Fruit fly (Drosophila melanogaster): ENCODE results near the gene can.

can gene

DNA sequence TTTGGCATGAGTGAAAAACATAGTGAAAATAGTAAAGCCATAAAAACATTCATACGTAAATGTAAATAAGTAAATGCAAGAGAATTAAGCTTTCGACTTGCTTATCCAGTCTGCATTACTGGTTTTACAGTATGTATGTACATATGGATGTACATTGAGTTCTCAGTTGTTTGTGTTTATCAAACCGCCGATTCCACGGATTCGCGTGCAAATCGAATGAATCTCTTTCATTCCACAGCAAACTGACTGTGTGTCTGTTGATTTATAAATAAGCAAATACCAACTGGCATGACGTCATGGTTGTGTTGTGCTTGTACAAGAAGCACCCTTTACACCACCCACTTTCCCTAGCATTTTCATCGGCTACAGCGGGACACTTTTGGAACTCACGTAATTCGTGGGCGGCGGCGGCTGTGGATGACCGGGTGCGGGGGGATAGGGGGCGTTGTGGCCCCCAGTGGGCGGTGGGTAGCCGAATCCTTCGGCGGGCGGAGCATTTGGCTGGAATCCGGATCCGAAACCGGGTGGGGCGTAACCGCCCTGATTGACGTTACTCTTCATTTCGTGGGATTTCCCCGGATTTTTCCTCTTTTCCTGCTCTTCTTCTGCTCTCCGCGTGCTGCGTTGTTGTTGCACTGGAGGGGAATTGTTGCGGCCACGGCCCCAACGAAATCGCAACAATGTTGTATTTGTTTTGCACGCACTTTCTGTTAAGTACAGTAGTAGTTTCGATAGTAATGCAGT, 42.3 kb downstream of the can start (continued):
- TF ChIP-seq Eip75B (GFP tag; optimal IDR thresholded peaks at IDR 0.05) (no peak), CG34406 (GFP tag; optimal IDR thresholded peaks at IDR 0.05) (peak; percentile 4), Ets21C (GFP tag; optimal IDR thresholded peaks at IDR 0.05) (no peak), CG31627 (GFP tag; optimal IDR thresholded peaks at IDR 0.05) (peak; percentile 20), lz (GFP tag; optimal IDR thresholded peaks at IDR 0.05) (peak; percentile 13), CG16779 (tag; optimal IDR thresholded peaks at IDR 0.05) (no peak), Sox15 (GFP tag; optimal IDR thresholded peaks at IDR 0.05) (no peak), Hr38 (GFP tag; optimal IDR thresholded peaks at IDR 0.05) (no peak), Sox102F (GFP tag; optimal IDR thresholded peaks at IDR 0.05) (peak; percentile 55), topi (GFP tag; optimal IDR thresholded peaks at IDR 0.05) (no peak), CG10631 (GFP tag; optimal IDR thresholded peaks at IDR 0.05) (peak; percentile 19), net (GFP tag; optimal IDR thresholded peaks at IDR 0.05) (peak; percentile 2), Sox14 (GFP tag; optimal IDR thresholded peaks at IDR 0.05) (peak; percentile 17), fd59A (GFP tag; optimal IDR thresholded peaks at IDR 0.05) (no peak), CG6854 (GFP tag; optimal IDR thresholded peaks at IDR 0.05) (no peak), Lpt (GFP tag; optimal IDR thresholded peaks at IDR 0.05) (no peak), CG7368 (GFP tag; optimal IDR thresholded peaks at IDR 0.05) (no peak), CG3919 (GFP tag; optimal IDR thresholded peaks at IDR 0.05) (peak; percentile 26), CG6163 (GFP tag; IDR thresholded peaks at IDR 0.05) (no peak), dsx (GFP tag; optimal IDR thresholded peaks at IDR 0.05; ENCODE audit: poor library complexity, severe bottlenecking) (peak; percentile 77), fd85E (GFP tag; optimal IDR thresholded peaks at IDR 0.05) (no peak), CG8632 (GFP tag; optimal IDR thresholded peaks at IDR 0.05) (peak; percentile 0), ss (GFP tag; optimal IDR thresholded peaks at IDR 0.05) (no peak)

DNA sequence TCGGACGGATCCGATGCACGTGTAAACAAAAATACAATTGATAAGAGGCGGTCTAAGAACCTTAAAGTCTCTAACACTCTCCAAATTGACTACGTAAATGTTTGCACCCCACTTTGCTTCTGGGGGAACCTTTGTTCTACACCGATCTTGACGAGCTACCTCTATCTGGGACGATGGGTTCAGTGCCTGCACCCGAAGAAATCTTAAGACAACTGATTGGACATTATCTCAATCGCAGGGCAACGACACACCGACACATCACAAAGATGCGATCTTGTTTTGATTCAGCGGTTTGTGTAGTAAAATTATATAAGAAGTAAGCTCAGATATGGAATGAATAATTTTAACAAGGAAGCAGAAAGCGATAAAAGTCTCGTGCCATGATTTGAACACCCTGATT, 43.5 kb downstream of the can start:
- TF ChIP-seq OdsH (GFP tag; optimal IDR thresholded peaks at IDR 0.05) (no peak), pdm3 (GFP tag; optimal IDR thresholded peaks at IDR 0.05) (no peak), Sox15 (GFP tag; optimal IDR thresholded peaks at IDR 0.05) (no peak), esn (GFP tag; optimal IDR thresholded peaks at IDR 0.05) (no peak), topi (GFP tag; optimal IDR thresholded peaks at IDR 0.05) (no peak), CG9139 (GFP tag; optimal IDR thresholded peaks at IDR 0.05) (no peak), Hr4 (GFP tag; optimal IDR thresholded peaks at IDR 0.05) (no peak), CG6854 (GFP tag; optimal IDR thresholded peaks at IDR 0.05) (no peak), fd59A (GFP tag; optimal IDR thresholded peaks at IDR 0.05) (no peak), Gug (GFP tag; IDR thresholded peaks at IDR 0.05) (no peak), fkh (GFP tag; optimal IDR thresholded peaks at IDR 0.05) (peak; percentile 63), vri (GFP tag; optimal IDR thresholded peaks at IDR 0.05) (peak; percentile 88), CG3919 (GFP tag; optimal IDR thresholded peaks at IDR 0.05) (no peak), CG1621 (tag; optimal IDR thresholded peaks at IDR 0.05) (no peak), CG6808 (GFP tag; optimal IDR thresholded peaks at IDR 0.05) (no peak), svp (GFP tag) (peak; percentile 96), CG11762 (GFP tag; optimal IDR thresholded peaks at IDR 0.05; ENCODE audit: insufficient read depth) (no peak)

DNA sequence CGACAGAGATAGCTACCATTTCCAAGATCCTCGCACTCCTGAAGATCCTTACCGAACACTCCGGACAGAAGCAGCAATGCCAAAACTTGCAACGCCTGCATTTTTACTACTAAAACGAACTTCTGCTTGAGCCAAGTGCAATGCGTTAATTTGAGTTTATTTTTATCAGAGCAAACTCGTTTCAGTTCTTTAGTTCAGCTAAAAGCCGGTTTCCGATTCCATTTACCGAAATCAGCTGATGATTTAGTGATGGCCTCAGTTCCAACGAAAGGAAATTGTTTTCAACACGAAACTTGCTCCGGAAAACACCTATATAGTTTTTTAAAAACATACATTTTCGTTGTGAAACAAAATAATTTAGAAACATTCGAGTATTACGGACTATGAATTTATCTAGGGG, 46.8 kb downstream of the can start, which contains the start of gene CG32055:
Gene CG32055 (minus strand): TSS at position 101 of the 400 bp plus-strand sequence.
- TF ChIP-seq Eip78C (GFP tag) (peak; percentile 14), CG10631 (GFP tag; optimal IDR thresholded peaks at IDR 0.05) (no peak), CG32006 (GFP tag; optimal IDR thresholded peaks at IDR 0.05) (no peak), CG16779 (tag; optimal IDR thresholded peaks at IDR 0.05) (no peak), CG7368 (GFP tag; optimal IDR thresholded peaks at IDR 0.05) (no peak), CG8319 (GFP tag; optimal IDR thresholded peaks at IDR 0.05) (no peak), Hr38 (GFP tag; optimal IDR thresholded peaks at IDR 0.05) (no peak), CG10669 (GFP tag; optimal IDR thresholded peaks at IDR 0.05) (no peak), vri (GFP tag; optimal IDR thresholded peaks at IDR 0.05) (no peak), CG11762 (GFP tag; optimal IDR thresholded peaks at IDR 0.05; ENCODE audit: insufficient read depth) (no peak), Gug (GFP tag; IDR thresholded peaks at IDR 0.05) (no peak), CG1621 (tag; optimal IDR thresholded peaks at IDR 0.05) (peak; percentile 6), svp (GFP tag) (peak; percentile 53), CG6276 (GFP tag; optimal IDR thresholded peaks at IDR 0.05) (no peak), topi (GFP tag; optimal IDR thresholded peaks at IDR 0.05) (no peak), Smox (GFP tag; optimal IDR thresholded peaks at IDR 0.05) (no peak), dsx (GFP tag; optimal IDR thresholded peaks at IDR 0.05; ENCODE audit: poor library complexity, severe bottlenecking) (no peak), pdm3 (GFP tag; optimal IDR thresholded peaks at IDR 0.05) (no peak), CG6854 (GFP tag; optimal IDR thresholded peaks at IDR 0.05) (no peak)

Measured in whole organism, prepupa.